Worm (Caenorhabditis elegans): ENCODE data around the gene tsp-2.

DNA sequence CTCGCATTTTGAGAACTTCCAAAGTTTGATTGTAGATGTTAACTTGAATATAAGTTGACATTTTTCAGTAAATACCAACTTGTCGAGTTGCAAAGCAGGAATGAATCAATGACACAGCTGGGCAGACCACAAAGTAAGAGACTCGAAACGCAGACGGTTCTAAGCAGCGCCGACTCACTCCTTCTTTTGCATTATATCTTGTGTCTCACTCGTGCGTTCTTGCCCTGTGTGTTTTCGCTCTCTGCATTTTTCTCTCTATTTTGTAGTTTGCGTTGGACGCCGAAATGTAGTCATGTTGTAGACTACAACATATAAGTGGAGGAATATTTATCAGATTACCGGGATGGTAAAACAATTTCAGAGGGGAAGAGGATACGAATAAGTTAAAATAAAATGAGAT is 5.1 kb upstream of the tsp-2 start, which contains the start of gene C02F5.12:
- TF ChIP-seq nfya-1 (tag; optimal IDR thresholded peaks at IDR 0.05) (no peak), F13H6.1 (tag; optimal IDR thresholded peaks at IDR 0.05) (no peak), ahr-1 (tag; optimal IDR thresholded peaks at IDR 0.05) (no peak), tbx-2 (tag; optimal IDR thresholded peaks at IDR 0.05) (no peak), ceh-2 (tag; optimal IDR thresholded peaks at IDR 0.05) (no peak), madf-2 (tag; optimal IDR thresholded peaks at IDR 0.05) (no peak), elt-4 (tag; optimal IDR thresholded peaks at IDR 0.05) (no peak), ceh-48 (tag; optimal IDR thresholded peaks at IDR 0.05) (no peak), pqm-1 (tag; optimal IDR thresholded peaks at IDR 0.05) (no peak), ama-1 (optimal IDR thresholded peaks at IDR 0.05) (no peak), npax-4 (tag; optimal IDR thresholded peaks at IDR 0.05) (no peak), sox-4 (tag; optimal IDR thresholded peaks at IDR 0.05) (no peak), Y22D7AL.16 (tag; optimal IDR thresholded peaks at IDR 0.05) (no peak), pha-4 (tag; optimal IDR thresholded peaks at IDR 0.05) (no peak)

All from whole organism, late embryonic.